Fruit fly (Drosophila melanogaster) whole organism, embryonic: ENCODE results near the gene mRpS26.

Experiments used
- Atf6 ChIP-seq: fragments of 200-800 bp; sonication (Bioruptor generic); IDR thresholded peaks from 2 replicates; pipeline ENCODE4 v1.3.6; 2022; ENCODE audit warnings: missing biosample characterization, missing genetic modification characterization
- Blimp-1 ChIP-seq: fragments of 200-800 bp; sonication (Bioruptor generic); optimal IDR thresholded peaks from 3 replicates; lab custom pipeline; 2018; ENCODE audit warnings: missing biosample characterization, missing genetic modification characterization, mild to moderate bottlenecking, moderate library complexity, missing genetic modification reagents
- CG10209 ChIP-seq: fragments of 200-800 bp; sonication (Bioruptor generic); optimal IDR thresholded peaks from 3 replicates; lab custom pipeline; 2017; ENCODE audit warnings: missing biosample characterization, mild to moderate bottlenecking, missing genetic modification characterization, missing genetic modification reagents
- CG10959 ChIP-seq: fragments of 200-800 bp; sonication (Bioruptor generic); IDR thresholded peaks from 2 replicates; pipeline ENCODE4 v1.3.6; 2022; ENCODE audit warnings: missing biosample characterization, missing genetic modification characterization
- CG11398 ChIP-seq: fragments of 200-800 bp; sonication (Bioruptor generic); optimal IDR thresholded peaks from 2 replicates; lab custom pipeline; 2016; ENCODE audit warnings: missing biosample characterization, missing genetic modification characterization
- CG13775 ChIP-seq: fragments of 200-800 bp; sonication (Bioruptor generic); optimal IDR thresholded peaks from 3 replicates; lab custom pipeline; 2017; ENCODE audit warnings: missing biosample characterization, mild to moderate bottlenecking, missing genetic modification characterization
- CG1529 ChIP-seq: fragments of 200-800 bp; sonication (Bioruptor generic); optimal IDR thresholded peaks from 3 replicates; lab custom pipeline; 2018; ENCODE audit warnings: missing biosample characterization, missing genetic modification characterization
- CG15696 ChIP-seq: fragments of 200-800 bp; sonication (Bioruptor generic); optimal IDR thresholded peaks from 2 replicates; lab custom pipeline; 2019; ENCODE audit warnings: missing biosample characterization, mild to moderate bottlenecking, missing genetic modification characterization, moderate library complexity
- CG1603 ChIP-seq: fragments of 200-800 bp; sonication (Bioruptor generic); optimal IDR thresholded peaks from 2 replicates; lab custom pipeline; 2019; ENCODE audit warnings: missing biosample characterization, mild to moderate bottlenecking, missing genetic modification characterization, moderate library complexity
- CG16813 ChIP-seq: fragments of 200-800 bp; sonication (Bioruptor generic); IDR thresholded peaks from 3 replicates; pipeline ENCODE4 v1.3.6; 2022; ENCODE audit warnings: missing biosample characterization, missing genetic modification characterization; ENCODE audit not compliant: partially characterized antibody
- CG17328 ChIP-seq: fragments of 200-800 bp; sonication (Bioruptor generic); IDR thresholded peaks from 2 replicates; pipeline ENCODE4 v1.3.6; 2022; ENCODE audit warnings: missing biosample characterization, missing genetic modification characterization
- CG17912 ChIP-seq: fragments of 200-800 bp; sonication (Bioruptor generic); optimal IDR thresholded peaks from 2 replicates; lab custom pipeline; 2018; ENCODE audit warnings: missing biosample characterization, mild to moderate bottlenecking, missing genetic modification characterization
- CG2875 ChIP-seq: fragments of 200-800 bp; sonication (Bioruptor generic); optimal IDR thresholded peaks from 2 replicates; lab custom pipeline; 2017; ENCODE audit warnings: missing biosample characterization, mild to moderate bottlenecking, missing genetic modification characterization, missing genetic modification reagents
- CG3995 ChIP-seq: fragments of 200-800 bp; sonication (Bioruptor generic); optimal IDR thresholded peaks from 3 replicates; lab custom pipeline; 2016; ENCODE audit warnings: missing biosample characterization, missing genetic modification characterization
- CG4707 ChIP-seq: fragments of 200-800 bp; sonication (Bioruptor generic); optimal IDR thresholded peaks from 2 replicates; lab custom pipeline; 2018; ENCODE audit warnings: missing biosample characterization, mild to moderate bottlenecking, missing genetic modification characterization, moderate library complexity
- CG4730 ChIP-seq: fragments of 200-800 bp; sonication (Bioruptor generic); IDR thresholded peaks from 2 replicates; pipeline ENCODE4 v1.3.6; 2022; ENCODE audit warnings: missing biosample characterization, missing genetic modification characterization
- CG4854 ChIP-seq: fragments of 200-800 bp; sonication (Bioruptor generic); optimal IDR thresholded peaks from 2 replicates; lab custom pipeline; 2016; ENCODE audit warnings: missing biosample characterization, missing genetic modification characterization, inconsistent platforms
- CG6175 ChIP-seq: fragments of 200-800 bp; sonication (Bioruptor generic); IDR thresholded peaks from 3 replicates; pipeline ENCODE4 v1.3.6; 2022; ENCODE audit warnings: missing biosample characterization, missing genetic modification characterization
- CG6254 ChIP-seq: fragments of 200-800 bp; sonication (Bioruptor generic); optimal IDR thresholded peaks from 3 replicates; lab custom pipeline; 2017; ENCODE audit warnings: mild to moderate bottlenecking, missing biosample characterization, missing genetic modification reagents, missing genetic modification characterization
- CG6683 ChIP-seq: fragments of 200-800 bp; sonication (Bioruptor generic); optimal IDR thresholded peaks from 2 replicates; lab custom pipeline; 2017; ENCODE audit warnings: missing biosample characterization, mild to moderate bottlenecking, missing genetic modification characterization, missing genetic modification reagents
- CG7928 ChIP-seq: fragments of 200-800 bp; sonication (Bioruptor generic); optimal IDR thresholded peaks from 2 replicates; lab custom pipeline; 2017; ENCODE audit warnings: missing biosample characterization, mild to moderate bottlenecking, missing genetic modification characterization
- CG7963 ChIP-seq: fragments of 200-800 bp; sonication (Bioruptor generic); IDR thresholded peaks from 3 replicates; pipeline ENCODE4 v1.3.6; 2022; ENCODE audit warnings: missing biosample characterization, missing genetic modification characterization; ENCODE audit not compliant: partially characterized antibody
- CG9797 ChIP-seq: fragments of 200-800 bp; sonication (Bioruptor generic); optimal IDR thresholded peaks from 3 replicates; lab custom pipeline; 2018; ENCODE audit warnings: missing biosample characterization, mild to moderate bottlenecking, missing genetic modification characterization
- CG9876 ChIP-seq: fragments of 200-800 bp; sonication (Bioruptor generic); optimal IDR thresholded peaks from 2 replicates; lab custom pipeline; 2016; ENCODE audit warnings: missing biosample characterization, missing genetic modification characterization
- CHES-1-like ChIP-seq: fragments of 200-800 bp; sonication (Bioruptor generic); optimal IDR thresholded peaks from 2 replicates; lab custom pipeline; 2016; ENCODE audit warnings: missing biosample characterization, missing genetic modification characterization
- Dp ChIP-seq: fragments of 200-800 bp; sonication (Bioruptor generic); optimal IDR thresholded peaks from 2 replicates; lab custom pipeline; 2018; ENCODE audit warnings: missing biosample characterization, mild to moderate bottlenecking, missing genetic modification characterization, moderate library complexity
- HmgZ ChIP-seq: fragments of 200-800 bp; sonication (Bioruptor generic); optimal IDR thresholded peaks from 2 replicates; lab custom pipeline; 2018; ENCODE audit warnings: missing biosample characterization, mild to moderate bottlenecking, missing genetic modification characterization
- Meics ChIP-seq: fragments of 200-800 bp; sonication (Bioruptor generic); optimal IDR thresholded peaks from 2 replicates; lab custom pipeline; 2017; ENCODE audit warnings: missing biosample characterization, mild to moderate bottlenecking, missing genetic modification characterization
- NC2β ChIP-seq: fragments of 200-800 bp; sonication (Bioruptor generic); optimal IDR thresholded peaks from 2 replicates; lab custom pipeline; 2016; ENCODE audit warnings: missing biosample characterization, missing genetic modification characterization
- Neu2 ChIP-seq: fragments of 200-800 bp; sonication (Bioruptor generic); optimal IDR thresholded peaks from 3 replicates; lab custom pipeline; 2016; ENCODE audit warnings: missing biosample characterization, missing genetic modification characterization, borderline replicate concordance
- NfI ChIP-seq: fragments of 200-800 bp; sonication (Bioruptor generic); optimal IDR thresholded peaks from 3 replicates; lab custom pipeline; 2018; ENCODE audit warnings: missing biosample characterization, mild to moderate bottlenecking, missing genetic modification characterization, moderate library complexity
- Rx ChIP-seq: fragments of 200-800 bp; sonication (Bioruptor generic); IDR thresholded peaks from 2 replicates; pipeline ENCODE4 v1.3.6; 2022; ENCODE audit warnings: missing biosample characterization, missing genetic modification characterization
- amos ChIP-seq: fragments of 200-800 bp; sonication (Bioruptor generic); IDR thresholded peaks from 2 replicates; pipeline ENCODE4 v1.3.6; 2022; ENCODE audit warnings: missing biosample characterization, missing genetic modification characterization; ENCODE audit not compliant: partially characterized antibody
- cg ChIP-seq: fragments of 200-800 bp; sonication (Bioruptor generic); optimal IDR thresholded peaks from 3 replicates; lab custom pipeline; 2019; ENCODE audit warnings: missing biosample characterization, mild to moderate bottlenecking, missing genetic modification characterization, moderate library complexity
- crp ChIP-seq, 2 experiments: fragments of 200-800 bp; sonication (Bioruptor generic); optimal IDR thresholded peaks; 2 replicates in 1 of 2; 3 replicates in 1 of 2; lab custom pipeline; 2017; ENCODE audit warnings: missing biosample characterization in 2 of 2, missing genetic modification characterization in 2 of 2, mild to moderate bottlenecking in 1 of 2, moderate library complexity in 1 of 2
- dysf ChIP-seq: fragments of 200-800 bp; sonication (Bioruptor generic); IDR thresholded peaks from 3 replicates; pipeline ENCODE4 v1.3.6; 2022; ENCODE audit warnings: missing biosample characterization, missing genetic modification characterization
- gro ChIP-seq: fragments of 200-800 bp; sonication (Bioruptor generic); optimal IDR thresholded peaks from 2 replicates; lab custom pipeline; 2016; ENCODE audit warnings: missing biosample characterization, missing genetic modification characterization
- gsb ChIP-seq: fragments of 200-800 bp; sonication (Bioruptor generic); IDR thresholded peaks from 2 replicates; pipeline ENCODE4 v1.3.6; 2022; ENCODE audit warnings: missing biosample characterization, missing genetic modification characterization
- hbn ChIP-seq: fragments of 200-800 bp; sonication (Bioruptor generic); IDR thresholded peaks from 2 replicates; pipeline ENCODE4 v1.3.6; 2022; ENCODE audit warnings: missing biosample characterization, missing genetic modification characterization; ENCODE audit not compliant: partially characterized antibody
- hkb ChIP-seq, 2 experiments: fragments of 200-800 bp in 1 of 2; fragments of >200 bp in 1 of 2; sonication (Bioruptor generic) in 1 of 2; IDR thresholded peaks in 1 of 2; optimal IDR thresholded peaks in 1 of 2; 2 replicates each; pipeline versions ENCODE4 v1.3.6 to Lab custom; 2017 to 2022; ENCODE audit warnings: missing biosample characterization in 1 of 2, missing genetic modification characterization in 1 of 2
- inv ChIP-seq: fragments of 200-800 bp; sonication (Bioruptor generic); IDR thresholded peaks from 2 replicates; pipeline ENCODE4 v1.3.6; 2022; ENCODE audit warnings: missing biosample characterization, missing genetic modification characterization; ENCODE audit not compliant: partially characterized antibody
- nerfin-1 ChIP-seq: fragments of 200-800 bp; sonication (Bioruptor generic); optimal IDR thresholded peaks from 3 replicates; lab custom pipeline; 2019; ENCODE audit warnings: missing biosample characterization, mild to moderate bottlenecking, missing genetic modification characterization, moderate library complexity
- rib ChIP-seq: fragments of 200-800 bp; sonication (Bioruptor generic); IDR thresholded peaks from 2 replicates; pipeline ENCODE4 v1.3.6; 2022; ENCODE audit warnings: missing biosample characterization, missing genetic modification characterization
- schlank ChIP-seq: fragments of 200-800 bp; sonication (Bioruptor generic); optimal IDR thresholded peaks from 2 replicates; lab custom pipeline; 2018; ENCODE audit warnings: missing biosample characterization, mild to moderate bottlenecking, missing genetic modification characterization
- sens ChIP-seq: fragments of 200-800 bp; sonication (Bioruptor generic); peaks from one replicate; lab custom pipeline; 2016; ENCODE audit warnings: missing biosample characterization, missing genetic modification characterization
- sob ChIP-seq: fragments of 200-800 bp; sonication (Bioruptor generic); IDR thresholded peaks from 2 replicates; pipeline ENCODE4 v1.3.6; 2022; ENCODE audit warnings: missing biosample characterization, missing genetic modification characterization
- trem ChIP-seq: fragments of 200-800 bp; optimal IDR thresholded peaks from 3 replicates; lab custom pipeline; 2019; ENCODE audit warnings: missing biosample characterization, mild to moderate bottlenecking, missing genetic modification characterization, moderate library complexity
- twi ChIP-seq: fragments of 200-800 bp; optimal IDR thresholded peaks from 2 replicates; lab custom pipeline; 2019; ENCODE audit warnings: missing biosample characterization, mild to moderate bottlenecking, missing genetic modification characterization, moderate library complexity

The mRpS26 gene

DNA sequence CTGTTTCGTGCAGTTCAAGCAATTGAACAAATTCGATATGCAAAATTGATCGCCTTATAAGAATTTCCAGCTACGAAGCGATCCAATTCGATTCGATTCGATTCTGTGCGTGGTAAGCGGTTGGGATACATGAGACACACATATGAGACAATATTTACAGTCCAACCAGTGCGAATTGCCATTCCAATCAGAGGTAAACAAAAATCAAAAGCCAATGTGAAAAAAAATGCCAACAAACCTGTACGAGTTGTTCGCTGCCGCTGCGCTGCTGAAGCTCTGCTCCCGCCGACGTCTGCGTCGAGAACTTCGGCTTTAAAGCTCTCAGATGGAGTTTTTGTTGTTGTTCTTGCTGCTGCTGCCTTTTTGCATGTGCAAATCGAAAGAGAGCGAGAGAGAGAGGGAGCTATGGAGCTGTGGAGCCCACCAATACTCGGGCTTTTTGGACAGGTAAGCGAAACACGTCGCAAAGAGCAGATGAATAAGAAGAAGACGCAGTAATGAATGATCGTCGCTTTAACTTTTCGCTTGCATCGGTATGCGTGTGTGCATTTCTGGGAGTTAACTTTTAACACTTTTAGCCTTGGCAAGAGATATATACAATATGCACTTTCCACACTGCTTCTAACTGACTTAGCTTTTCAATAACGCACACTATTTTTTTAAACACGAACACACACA lies 897 bp upstream of the mRpS26 start (continued):
- peak; percentile 65 for TF ChIP-seq cg (GFP tag; lab: Kevin White, UChicago)
- no peak for TF ChIP-seq CG17912 (GFP tag; lab: Kevin White, UChicago)
- no peak for TF ChIP-seq CG17328 (GFP tag; lab: Robert Waterston, UW)
- TF ChIP-seq inv (GFP tag; lab: Robert Waterston, UW) = no peak
- no peak for TF ChIP-seq Atf6 (GFP tag; lab: Robert Waterston, UW)
- TF ChIP-seq CG10959 (GFP tag; lab: Robert Waterston, UW) = no peak
- TF ChIP-seq sob = no peak
- TF ChIP-seq Rx (GFP tag; lab: Robert Waterston, UW) = no peak
- TF ChIP-seq CG6683 (GFP tag; lab: Kevin White, UChicago) = no peak
- no peak for TF ChIP-seq CG4730
- 0 out of 2 replicates have a peak, but pooled peaks have one; percentile 35 for TF ChIP-seq rib
- TF ChIP-seq dysf (GFP tag; lab: Robert Waterston, UW) = no peak
- no peak for TF ChIP-seq schlank (tag; lab: Kevin White, UChicago)
- no peak for TF ChIP-seq NfI (GFP tag; lab: Kevin White, UChicago)
- no peak for TF ChIP-seq Blimp-1
- TF ChIP-seq Neu2 = no peak
- TF ChIP-seq CG9876 (GFP tag; lab: Kevin White, UChicago) = no peak
- TF ChIP-seq CG7928 (GFP tag; lab: Kevin White, UChicago) = no peak
- TF ChIP-seq CG10209 (GFP tag; lab: Kevin White, UChicago) = no peak
- no peak for TF ChIP-seq CG2875 (GFP tag; lab: Kevin White, UChicago)

- TF ChIP-seq amos (peak; percentile 44; the same call in 1 of the 2 replicates), CG4707 (GFP tag; lab: Kevin White, UChicago) (no peak), CG11398 (no peak), Meics (GFP tag; lab: Kevin White, UChicago) (peak; percentile 20), sens (GFP tag; lab: Kevin White, UChicago) (peak; percentile 68), CG6175 (GFP tag; lab: Robert Waterston, UW) (no peak), CG1603 (tag; lab: Kevin White, UChicago) (peak; percentile 52), trem (tag; lab: Kevin White, UChicago) (peak; percentile 75), CG13775 (GFP tag; lab: Kevin White, UChicago) (peak; percentile 14), CG16813 (GFP tag; lab: Robert Waterston, UW) (peak; percentile 57; the same call in 1 of the 3 replicates), twi (peak; percentile 5), CG3995 (GFP tag; lab: Kevin White, UChicago) (peak; percentile 88), CG7963 (GFP tag; lab: Robert Waterston, UW) (peak; percentile 46), gsb (no peak), hbn (GFP tag; lab: Robert Waterston, UW) (peak; percentile 36; the same call in 1 of the 2 replicates), CG15696 (peak; percentile 18), CG9797 (GFP tag; lab: Kevin White, UChicago) (peak; percentile 20), HmgZ (tag; lab: Kevin White, UChicago) (peak; percentile 44), CG6254 (GFP tag; lab: Kevin White, UChicago) (no peak), crp (GFP tag; optimal IDR thresholded peaks at IDR 0.05; lab: Kevin White, UChicago) (peak in 1 of 2 experiments; percentile 43), CG1529 (GFP tag; lab: Kevin White, UChicago) (no peak), gro (GFP tag; lab: Kevin White, UChicago) (peak; percentile 64), CHES-1-like (GFP tag; lab: Kevin White, UChicago) (peak; percentile 51), CG4854 (GFP tag; lab: Kevin White, UChicago) (no peak), nerfin-1 (peak; percentile 93), hkb (optimal IDR thresholded peaks at IDR 0.05; lab: Kevin White, UChicago) (no peak), hkb (GFP tag; IDR thresholded peaks at IDR 0.05; lab: Robert Waterston, UW) (no peak), NC2β (peak; percentile 11), Dp (peak; percentile 85)
Observed at dm6 chr3L:18109459-18109863, 3.1 kb downstream of the mRpS26 start, which contains the start of the genes Polr3D and mus304. Polr3D (minus strand) TSS chr3L:18109574. mus304 (plus strand) TSS chr3L:18109814.
